Fruit fly (Drosophila melanogaster) whole organism, embryonic: Measurements from ENCODE around the gene CG7379.
A peak's percentile ranks its signal among the peaks of the same experiment; 100 is the strongest.

Source experiments
- Atf6 ChIP-seq: fragments of 200-800 bp; sonication (Bioruptor generic); IDR thresholded peaks from 2 replicates; pipeline ENCODE4 v1.3.6; 2022; ENCODE audit warnings: missing biosample characterization, missing genetic modification characterization
- Blimp-1 ChIP-seq: fragments of 200-800 bp; sonication (Bioruptor generic); optimal IDR thresholded peaks from 3 replicates; lab custom pipeline; 2018; ENCODE audit warnings: missing biosample characterization, missing genetic modification characterization, mild to moderate bottlenecking, moderate library complexity, missing genetic modification reagents
- Bteb2 ChIP-seq: fragments of 200-800 bp; sonication (Bioruptor generic); optimal IDR thresholded peaks from 2 replicates; lab custom pipeline; 2016; ENCODE audit warnings: missing biosample characterization, missing genetic modification characterization
- CG11504 ChIP-seq: fragments of 200-800 bp; sonication (Bioruptor generic); optimal IDR thresholded peaks from 3 replicates; lab custom pipeline; 2019; ENCODE audit warnings: missing biosample characterization, mild to moderate bottlenecking, missing genetic modification characterization, moderate library complexity
- CG12071 ChIP-seq: fragments of 200-800 bp; sonication (Bioruptor generic); optimal IDR thresholded peaks from 3 replicates; lab custom pipeline; 2018; ENCODE audit warnings: missing biosample characterization, mild to moderate bottlenecking, missing genetic modification characterization
- CG12299 ChIP-seq: fragments of 200-800 bp; sonication (Bioruptor generic); optimal IDR thresholded peaks from 2 replicates; lab custom pipeline; 2018; ENCODE audit warnings: missing biosample characterization, mild to moderate bottlenecking, missing genetic modification characterization
- CG1233 ChIP-seq: fragments of 200-800 bp; sonication (Bioruptor generic); optimal IDR thresholded peaks from 4 replicates; lab custom pipeline; 2018; ENCODE audit warnings: missing biosample characterization, mild to moderate bottlenecking, missing genetic modification characterization
- CG13424 ChIP-seq: fragments of 200-800 bp; sonication (Bioruptor generic); optimal IDR thresholded peaks from 2 replicates; lab custom pipeline; 2019; ENCODE audit warnings: missing biosample characterization, mild to moderate bottlenecking, missing genetic modification characterization, moderate library complexity
- CG17568 ChIP-seq: fragments of 200-800 bp; sonication (Bioruptor generic); optimal IDR thresholded peaks from 2 replicates; lab custom pipeline; 2018; ENCODE audit warnings: missing biosample characterization, mild to moderate bottlenecking, missing genetic modification characterization, moderate library complexity
- CG2875 ChIP-seq: fragments of 200-800 bp; sonication (Bioruptor generic); optimal IDR thresholded peaks from 2 replicates; lab custom pipeline; 2017; ENCODE audit warnings: missing biosample characterization, mild to moderate bottlenecking, missing genetic modification characterization, missing genetic modification reagents
- CG30403 ChIP-seq: fragments of 200-800 bp; sonication (Bioruptor generic); optimal IDR thresholded peaks from 3 replicates; lab custom pipeline; 2016; ENCODE audit warnings: missing biosample characterization, missing genetic modification characterization
- CG3995 ChIP-seq: fragments of 200-800 bp; sonication (Bioruptor generic); optimal IDR thresholded peaks from 3 replicates; lab custom pipeline; 2016; ENCODE audit warnings: missing biosample characterization, missing genetic modification characterization
- CG4328 ChIP-seq: fragments of 200-800 bp; sonication (Bioruptor generic); optimal IDR thresholded peaks from 3 replicates; lab custom pipeline; 2017; ENCODE audit warnings: missing biosample characterization, missing genetic modification reagents, missing genetic modification characterization
- CG4707 ChIP-seq: fragments of 200-800 bp; sonication (Bioruptor generic); optimal IDR thresholded peaks from 2 replicates; lab custom pipeline; 2018; ENCODE audit warnings: missing biosample characterization, mild to moderate bottlenecking, missing genetic modification characterization, moderate library complexity
- CG4820 ChIP-seq: fragments of 200-800 bp; sonication (Bioruptor generic); optimal IDR thresholded peaks from 3 replicates; lab custom pipeline; 2016; ENCODE audit warnings: missing biosample characterization, missing genetic modification characterization
- CG6765 ChIP-seq: fragments of 200-800 bp; sonication (Bioruptor generic); optimal IDR thresholded peaks from 3 replicates; lab custom pipeline; 2017; ENCODE audit warnings: missing biosample characterization, mild to moderate bottlenecking, missing genetic modification characterization
- CG6813 ChIP-seq: fragments of 200-800 bp; sonication (Bioruptor generic); optimal IDR thresholded peaks from 2 replicates; lab custom pipeline; 2017; ENCODE audit warnings: missing biosample characterization, missing genetic modification characterization, mild to moderate bottlenecking, moderate library complexity, missing genetic modification reagents
- CG7839 ChIP-seq: fragments of 200-800 bp; sonication (Bioruptor generic); optimal IDR thresholded peaks from 3 replicates; lab custom pipeline; 2018; ENCODE audit warnings: missing biosample characterization, mild to moderate bottlenecking, missing genetic modification characterization, moderate library complexity
- CG8359 ChIP-seq: fragments of 200-800 bp; sonication (Bioruptor generic); optimal IDR thresholded peaks from 2 replicates; lab custom pipeline; 2017; ENCODE audit warnings: missing biosample characterization, mild to moderate bottlenecking, missing genetic modification characterization, borderline replicate concordance
- CG8388 ChIP-seq: fragments of 200-800 bp; sonication (Bioruptor generic); optimal IDR thresholded peaks from 2 replicates; lab custom pipeline; 2019; ENCODE audit warnings: missing biosample characterization, mild to moderate bottlenecking, missing genetic modification characterization, moderate library complexity
- CG9215 ChIP-seq: fragments of 200-800 bp; sonication (Bioruptor generic); IDR thresholded peaks from 2 replicates; pipeline ENCODE4 v1.3.6; 2022; ENCODE audit warnings: missing biosample characterization, missing genetic modification characterization
- Chrac-16 ChIP-seq: fragments of 200-800 bp; sonication (Bioruptor generic); optimal IDR thresholded peaks from 3 replicates; lab custom pipeline; 2016; ENCODE audit warnings: missing biosample characterization, missing genetic modification characterization
- CoRest ChIP-seq: fragments of 200-800 bp; sonication (Bioruptor generic); optimal IDR thresholded peaks from 3 replicates; lab custom pipeline; 2018; ENCODE audit warnings: missing biosample characterization, mild to moderate bottlenecking, missing genetic modification characterization, moderate library complexity
- NK7.1 ChIP-seq: fragments of 200-800 bp; sonication (Bioruptor generic); optimal IDR thresholded peaks from 3 replicates; lab custom pipeline; 2016; ENCODE audit warnings: missing biosample characterization, missing genetic modification characterization
- Rfx ChIP-seq: fragments of 200-800 bp; sonication (Bioruptor generic); IDR thresholded peaks from 2 replicates; pipeline ENCODE4 v1.3.6; 2022; ENCODE audit warnings: missing biosample characterization, missing genetic modification characterization
- Rx ChIP-seq: fragments of 200-800 bp; sonication (Bioruptor generic); IDR thresholded peaks from 2 replicates; pipeline ENCODE4 v1.3.6; 2022; ENCODE audit warnings: missing biosample characterization, missing genetic modification characterization
- Side ChIP-seq: fragments of 200-800 bp; sonication (Bioruptor generic); optimal IDR thresholded peaks from 2 replicates; lab custom pipeline; 2016; ENCODE audit warnings: missing biosample characterization, missing genetic modification characterization
- Six4 ChIP-seq: fragments of 200-800 bp; sonication (Bioruptor generic); optimal IDR thresholded peaks from 2 replicates; lab custom pipeline; 2016; ENCODE audit warnings: missing biosample characterization, missing genetic modification characterization
- Vsx1 ChIP-seq: fragments of 200-800 bp; sonication (Bioruptor generic); optimal IDR thresholded peaks from 2 replicates; lab custom pipeline; 2017; ENCODE audit warnings: missing biosample characterization, mild to moderate bottlenecking, missing genetic modification characterization, missing genetic modification reagents
- Xrp1 ChIP-seq: fragments of 200-800 bp; sonication (Bioruptor generic); IDR thresholded peaks from 2 replicates; pipeline ENCODE4 v1.3.6; 2022; ENCODE audit warnings: missing biosample characterization, missing genetic modification characterization
- br ChIP-seq: fragments of >200 bp; optimal IDR thresholded peaks from 2 replicates; lab custom pipeline; 2017
- crol ChIP-seq: fragments of 200-800 bp; sonication (Bioruptor generic); IDR thresholded peaks from 2 replicates; pipeline ENCODE4 v1.3.6; 2022; ENCODE audit warnings: missing biosample characterization, missing genetic modification characterization
- ftz-f1 ChIP-seq: fragments of 200-800 bp; sonication (Bioruptor generic); optimal IDR thresholded peaks from 2 replicates; lab custom pipeline; 2016; ENCODE audit warnings: missing biosample characterization, missing genetic modification characterization
- gcm ChIP-seq: fragments of 200-800 bp; sonication (Bioruptor generic); optimal IDR thresholded peaks from 2 replicates; lab custom pipeline; 2019; ENCODE audit warnings: missing biosample characterization, mild to moderate bottlenecking, missing genetic modification characterization, moderate library complexity
- gro ChIP-seq: fragments of 200-800 bp; sonication (Bioruptor generic); optimal IDR thresholded peaks from 2 replicates; lab custom pipeline; 2016; ENCODE audit warnings: missing biosample characterization, missing genetic modification characterization
- gsb-n ChIP-seq: fragments of 200-800 bp; sonication (Bioruptor generic); optimal IDR thresholded peaks from 3 replicates; lab custom pipeline; 2018; ENCODE audit warnings: missing biosample characterization, mild to moderate bottlenecking, missing genetic modification characterization
- hkb ChIP-seq, 2 experiments: fragments of 200-800 bp in 1 of 2; fragments of >200 bp in 1 of 2; sonication (Bioruptor generic) in 1 of 2; IDR thresholded peaks in 1 of 2; optimal IDR thresholded peaks in 1 of 2; 2 replicates each; pipeline versions ENCODE4 v1.3.6 to Lab custom; 2017 to 2022; ENCODE audit warnings: missing biosample characterization in 1 of 2, missing genetic modification characterization in 1 of 2
- jigr1 ChIP-seq: fragments of 200-800 bp; sonication (Bioruptor generic); IDR thresholded peaks from 3 replicates; pipeline ENCODE4 v1.3.6; 2022; ENCODE audit warnings: missing biosample characterization, missing genetic modification characterization
- lilli ChIP-seq: fragments of 200-800 bp; sonication (Bioruptor generic); optimal IDR thresholded peaks from 3 replicates; lab custom pipeline; 2016; ENCODE audit warnings: missing biosample characterization, missing genetic modification characterization
- mirr ChIP-seq: fragments of 200-800 bp; sonication (Bioruptor generic); optimal IDR thresholded peaks from 3 replicates; lab custom pipeline; 2018; ENCODE audit warnings: missing biosample characterization, mild to moderate bottlenecking, missing genetic modification characterization
- prd ChIP-seq, 3 experiments: fragments of >200 bp in 2 of 3; fragments of 200-800 bp in 1 of 3; sonication (Bioruptor generic) in 1 of 3; optimal IDR thresholded peaks in 2 of 3; IDR thresholded peaks in 1 of 3; 2 replicates in 2 of 3; 3 replicates in 1 of 3; pipeline versions ENCODE4 v1.3.6 to Lab custom; 2017 to 2022; ENCODE audit warnings: missing biosample characterization in 1 of 3, missing genetic modification characterization in 1 of 3
- sc ChIP-seq, 3 experiments: fragments of >200 bp in 2 of 3; fragments of 200-800 bp in 1 of 3; sonication (Bioruptor generic) in 1 of 3; optimal IDR thresholded peaks; 2 replicates in 2 of 3; 3 replicates in 1 of 3; lab custom pipeline; 2017; ENCODE audit warnings: mild to moderate bottlenecking in 1 of 3, missing biosample characterization in 1 of 3, missing genetic modification characterization in 1 of 3, missing genetic modification reagents in 1 of 3
- sens ChIP-seq: fragments of 200-800 bp; sonication (Bioruptor generic); peaks from one replicate; lab custom pipeline; 2016; ENCODE audit warnings: missing biosample characterization, missing genetic modification characterization
- sima ChIP-seq: fragments of 200-800 bp; sonication (Bioruptor generic); optimal IDR thresholded peaks from 2 replicates; lab custom pipeline; 2016; ENCODE audit warnings: missing biosample characterization, missing genetic modification characterization
- sqz ChIP-seq: fragments of 200-800 bp; sonication (Bioruptor generic); optimal IDR thresholded peaks from 3 replicates; lab custom pipeline; 2018; ENCODE audit warnings: missing biosample characterization, mild to moderate bottlenecking, missing genetic modification characterization
- sug ChIP-seq: fragments of 200-800 bp; optimal IDR thresholded peaks from 2 replicates; lab custom pipeline; 2019; ENCODE audit warnings: missing biosample characterization, mild to moderate bottlenecking, missing genetic modification characterization, moderate library complexity
- ttk ChIP-seq: fragments of 200-800 bp; sonication (Bioruptor generic); IDR thresholded peaks from 2 replicates; pipeline ENCODE4 v2.1.2; 2022; ENCODE audit warnings: missing biosample characterization, missing genetic modification characterization
- unc-4 ChIP-seq: fragments of 200-800 bp; sonication (Bioruptor generic); IDR thresholded peaks from 2 replicates; pipeline ENCODE4 v1.3.6; 2022; ENCODE audit warnings: missing biosample characterization, missing genetic modification characterization; ENCODE audit not compliant: partially characterized antibody
- unpg ChIP-seq: fragments of 200-800 bp; sonication (Bioruptor generic); optimal IDR thresholded peaks from 3 replicates; lab custom pipeline; 2018; ENCODE audit warnings: missing biosample characterization, mild to moderate bottlenecking, missing genetic modification characterization, moderate library complexity
- z ChIP-seq: fragments of 200-800 bp; sonication (Bioruptor generic); IDR thresholded peaks from 3 replicates; pipeline ENCODE4 v1.3.6; 2022; ENCODE audit warnings: missing biosample characterization, missing genetic modification characterization

Gene CG7379

DNA sequence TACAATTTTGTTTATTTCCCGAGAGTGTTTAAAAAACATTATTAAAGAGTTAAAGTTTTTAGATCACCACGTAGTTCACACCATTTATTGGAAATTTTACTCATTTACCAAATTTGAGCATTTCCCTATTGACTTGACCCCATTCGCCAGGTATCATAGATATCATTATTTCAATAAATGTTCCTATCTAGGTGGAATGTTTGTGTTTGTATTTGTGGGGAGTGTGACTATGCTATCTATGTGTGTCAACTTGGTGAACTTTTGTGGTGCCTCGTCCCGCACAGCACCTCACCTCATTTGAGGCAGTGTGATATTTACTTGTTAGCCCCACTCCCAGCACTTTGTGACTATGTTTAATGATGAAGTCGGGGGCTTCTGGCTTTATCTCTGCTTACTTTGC lies 30.5 kb upstream of the CG7379 start (continued):
- TF ChIP-seq CoRest (tag; lab: Kevin White, UChicago) (peak; percentile 11), br (lab: Kevin White, UChicago) (no peak), CG12071 (GFP tag; lab: Kevin White, UChicago) (peak; percentile 29), mirr (GFP tag; lab: Kevin White, UChicago) (peak; percentile 34), CG3995 (GFP tag; lab: Kevin White, UChicago) (no peak), Bteb2 (GFP tag; lab: Kevin White, UChicago) (no peak), Side (GFP tag; lab: Kevin White, UChicago) (peak; percentile 30), NK7.1 (no peak), CG4707 (GFP tag; lab: Kevin White, UChicago) (peak; percentile 50), CG1233 (GFP tag; lab: Kevin White, UChicago) (peak; percentile 10), sima (GFP tag; lab: Kevin White, UChicago) (no peak), Rfx (GFP tag; lab: Robert Waterston, UW) (no peak), Chrac-16 (GFP tag; lab: Kevin White, UChicago) (no peak), unpg (GFP tag; lab: Kevin White, UChicago) (peak; percentile 33), CG7839 (tag; lab: Kevin White, UChicago) (peak; percentile 1), sens (GFP tag; lab: Kevin White, UChicago) (peak; percentile 74), hkb (optimal IDR thresholded peaks at IDR 0.05; lab: Kevin White, UChicago) (no peak), hkb (GFP tag; IDR thresholded peaks at IDR 0.05; lab: Robert Waterston, UW) (peak; percentile 25; the same call in 1 of the 2 replicates), ttk (no peak), CG6765 (GFP tag; lab: Kevin White, UChicago) (no peak), gcm (GFP tag; lab: Kevin White, UChicago) (peak; percentile 28), gro (GFP tag; lab: Kevin White, UChicago) (no peak), CG4328 (GFP tag; lab: Kevin White, UChicago) (peak; percentile 28), CG6813 (GFP tag; lab: Kevin White, UChicago) (peak; percentile 40), gsb-n (tag; lab: Kevin White, UChicago) (peak; percentile 16), CG2875 (GFP tag; lab: Kevin White, UChicago) (peak; percentile 60), CG11504 (tag; lab: Kevin White, UChicago) (peak; percentile 17), CG4820 (GFP tag; lab: Kevin White, UChicago) (no peak), sqz (peak; percentile 41), Blimp-1 (GFP tag; lab: Kevin White, UChicago) (peak; percentile 48), CG8388 (peak; percentile 18), prd (optimal IDR thresholded peaks at IDR 0.05; lab: Kevin White, UChicago) (no peak), prd (GFP tag; IDR thresholded peaks at IDR 0.05; lab: Robert Waterston, UW) (0 out of 3 replicates have a peak, but pooled peaks have one; percentile 13), z (GFP tag; lab: Robert Waterston, UW) (no peak), CG13424 (tag; lab: Kevin White, UChicago) (peak; percentile 18), Xrp1 (peak; percentile 50), crol (peak; percentile 68), Vsx1 (GFP tag; lab: Kevin White, UChicago) (peak; percentile 62), CG30403 (no peak), sug (peak; percentile 41), Six4 (no peak), CG17568 (peak; percentile 47), sc (optimal IDR thresholded peaks at IDR 0.05; lab: Kevin White, UChicago) (no peak), sc (GFP tag; optimal IDR thresholded peaks at IDR 0.05; lab: Kevin White, UChicago) (peak; percentile 32), Rx (GFP tag; lab: Robert Waterston, UW) (no peak), CG8359 (GFP tag; lab: Kevin White, UChicago) (peak; percentile 51), lilli (GFP tag; lab: Kevin White, UChicago) (no peak), CG12299 (tag; lab: Kevin White, UChicago) (peak; percentile 13), CG9215 (no peak), unc-4 (GFP tag; lab: Robert Waterston, UW) (no peak), Atf6 (no peak), jigr1 (GFP tag; lab: Robert Waterston, UW) (no peak), ftz-f1 (GFP tag; lab: Kevin White, UChicago) (no peak)
